Fruit fly (Drosophila melanogaster) whole organism, embryonic: ENCODE measurements around the gene CG43156.

Experiments
- ATbp ChIP-seq: fragments of 200-800 bp; sonication (Bioruptor generic); optimal IDR thresholded peaks from 2 replicates; lab custom pipeline; 2017; ENCODE audit warnings: missing biosample characterization, mild to moderate bottlenecking, missing genetic modification characterization, missing genetic modification reagents
- Atf-2 ChIP-seq: fragments of 200-800 bp; sonication (Bioruptor generic); optimal IDR thresholded peaks from 2 replicates; lab custom pipeline; 2016; ENCODE audit warnings: missing biosample characterization, missing genetic modification characterization
- CG10209 ChIP-seq: fragments of 200-800 bp; sonication (Bioruptor generic); optimal IDR thresholded peaks from 3 replicates; lab custom pipeline; 2017; ENCODE audit warnings: missing biosample characterization, mild to moderate bottlenecking, missing genetic modification characterization, missing genetic modification reagents
- CG10543 ChIP-seq: fragments of 200-800 bp; sonication (Bioruptor generic); optimal IDR thresholded peaks from 3 replicates; lab custom pipeline; 2017; ENCODE audit warnings: missing biosample characterization, mild to moderate bottlenecking, missing genetic modification characterization, moderate library complexity
- CG11247 ChIP-seq: fragments of 200-800 bp; sonication (Bioruptor generic); IDR thresholded peaks from 2 replicates; pipeline ENCODE4 v1.3.6; 2022; ENCODE audit warnings: missing biosample characterization, missing genetic modification characterization
- CG11695 ChIP-seq: fragments of 200-800 bp; sonication (Bioruptor generic); IDR thresholded peaks from 3 replicates; pipeline ENCODE4 v1.3.6; 2022; ENCODE audit warnings: missing biosample characterization, missing genetic modification characterization
- CG14710 ChIP-seq: fragments of 200-800 bp; sonication (Bioruptor generic); optimal IDR thresholded peaks from 3 replicates; lab custom pipeline; 2019; ENCODE audit warnings: missing biosample characterization, mild to moderate bottlenecking, missing genetic modification characterization, moderate library complexity
- CG16815 ChIP-seq: fragments of 200-800 bp; sonication (Bioruptor generic); optimal IDR thresholded peaks from 3 replicates; lab custom pipeline; 2017; ENCODE audit warnings: missing biosample characterization, mild to moderate bottlenecking, missing genetic modification characterization
- CG17612 ChIP-seq: fragments of 200-800 bp; sonication (Bioruptor generic); IDR thresholded peaks from 2 replicates; pipeline ENCODE4 v1.3.6; 2022; ENCODE audit warnings: missing biosample characterization, missing genetic modification characterization
- CG18262 ChIP-seq: fragments of 200-800 bp; optimal IDR thresholded peaks from 3 replicates; lab custom pipeline; 2019; ENCODE audit warnings: missing biosample characterization, mild to moderate bottlenecking, missing genetic modification characterization, moderate library complexity
- CG2116 ChIP-seq: fragments of 200-800 bp; sonication (Bioruptor generic); optimal IDR thresholded peaks from 3 replicates; lab custom pipeline; 2018; ENCODE audit warnings: missing biosample characterization, mild to moderate bottlenecking, missing genetic modification characterization
- CG2120 ChIP-seq: fragments of 200-800 bp; sonication (Bioruptor generic); optimal IDR thresholded peaks from 3 replicates; lab custom pipeline; 2016; ENCODE audit warnings: missing biosample characterization, missing genetic modification characterization
- CG30431 ChIP-seq: fragments of 200-800 bp; sonication (Bioruptor generic); optimal IDR thresholded peaks from 2 replicates; lab custom pipeline; 2017; ENCODE audit warnings: missing biosample characterization, missing genetic modification characterization
- CG31224 ChIP-seq: fragments of 200-800 bp; sonication (Bioruptor generic); IDR thresholded peaks from 2 replicates; pipeline ENCODE4 v1.3.6; 2022; ENCODE audit warnings: missing biosample characterization, missing genetic modification characterization
- CG31365 ChIP-seq: fragments of 200-800 bp; sonication (Bioruptor generic); optimal IDR thresholded peaks from 2 replicates; lab custom pipeline; 2018; ENCODE audit warnings: missing biosample characterization, mild to moderate bottlenecking, missing genetic modification characterization
- CG3163 ChIP-seq: fragments of 200-800 bp; sonication (Bioruptor generic); optimal IDR thresholded peaks from 3 replicates; lab custom pipeline; 2016; ENCODE audit warnings: missing biosample characterization, missing genetic modification characterization
- CG3281 ChIP-seq: fragments of 200-800 bp; sonication (Bioruptor generic); optimal IDR thresholded peaks from 3 replicates; lab custom pipeline; 2017; ENCODE audit warnings: missing biosample characterization, mild to moderate bottlenecking, missing genetic modification characterization
- CG3995 ChIP-seq: fragments of 200-800 bp; sonication (Bioruptor generic); optimal IDR thresholded peaks from 3 replicates; lab custom pipeline; 2016; ENCODE audit warnings: missing biosample characterization, missing genetic modification characterization
- CG4617 ChIP-seq: fragments of 200-800 bp; sonication (Bioruptor generic); optimal IDR thresholded peaks from 3 replicates; lab custom pipeline; 2016; ENCODE audit warnings: missing biosample characterization, missing genetic modification characterization, borderline replicate concordance
- CG6175 ChIP-seq: fragments of 200-800 bp; sonication (Bioruptor generic); IDR thresholded peaks from 3 replicates; pipeline ENCODE4 v1.3.6; 2022; ENCODE audit warnings: missing biosample characterization, missing genetic modification characterization
- CG6813 ChIP-seq: fragments of 200-800 bp; sonication (Bioruptor generic); optimal IDR thresholded peaks from 2 replicates; lab custom pipeline; 2017; ENCODE audit warnings: missing biosample characterization, missing genetic modification characterization, mild to moderate bottlenecking, moderate library complexity, missing genetic modification reagents
- CG7271 ChIP-seq: fragments of 200-800 bp; sonication (Bioruptor generic); optimal IDR thresholded peaks from 2 replicates; lab custom pipeline; 2018; ENCODE audit warnings: missing biosample characterization, mild to moderate bottlenecking, missing genetic modification characterization, moderate library complexity
- CG7963 ChIP-seq: fragments of 200-800 bp; sonication (Bioruptor generic); IDR thresholded peaks from 3 replicates; pipeline ENCODE4 v1.3.6; 2022; ENCODE audit warnings: missing biosample characterization, missing genetic modification characterization; ENCODE audit not compliant: partially characterized antibody
- CG8924 ChIP-seq: fragments of 200-800 bp; optimal IDR thresholded peaks from 3 replicates; lab custom pipeline; 2019; ENCODE audit warnings: missing biosample characterization, mild to moderate bottlenecking, missing genetic modification characterization, moderate library complexity
- CG8944 ChIP-seq: fragments of 200-800 bp; sonication (Bioruptor generic); optimal IDR thresholded peaks from 3 replicates; lab custom pipeline; 2016; ENCODE audit warnings: missing biosample characterization, missing genetic modification characterization
- Drgx ChIP-seq: fragments of 200-800 bp; sonication (Bioruptor generic); IDR thresholded peaks from 2 replicates; pipeline ENCODE4 v1.3.6; 2022; ENCODE audit warnings: missing biosample characterization, missing genetic modification characterization
- Elba2 ChIP-seq: fragments of 200-800 bp; sonication (Bioruptor generic); optimal IDR thresholded peaks from 3 replicates; lab custom pipeline; 2016; ENCODE audit warnings: missing biosample characterization, missing genetic modification characterization
- HmgZ ChIP-seq: fragments of 200-800 bp; sonication (Bioruptor generic); optimal IDR thresholded peaks from 2 replicates; lab custom pipeline; 2018; ENCODE audit warnings: missing biosample characterization, mild to moderate bottlenecking, missing genetic modification characterization
- Hsf ChIP-seq: fragments of 200-800 bp; sonication (Bioruptor generic); optimal IDR thresholded peaks from 3 replicates; lab custom pipeline; 2016; ENCODE audit warnings: missing biosample characterization, missing genetic modification characterization
- Med ChIP-seq: fragments of 200-800 bp; sonication (Bioruptor generic); peaks from one replicate; lab custom pipeline; 2016; ENCODE audit warnings: missing biosample characterization, missing genetic modification characterization, mild to moderate bottlenecking, inconsistent platforms, moderate library complexity
- NFAT ChIP-seq: fragments of 200-800 bp; sonication (Bioruptor generic); IDR thresholded peaks from 2 replicates; pipeline ENCODE4 v1.3.6; 2022; ENCODE audit warnings: missing biosample characterization, missing genetic modification characterization
- Vsx1 ChIP-seq: fragments of 200-800 bp; sonication (Bioruptor generic); optimal IDR thresholded peaks from 2 replicates; lab custom pipeline; 2017; ENCODE audit warnings: missing biosample characterization, mild to moderate bottlenecking, missing genetic modification characterization, missing genetic modification reagents
- ac ChIP-seq: fragments of 200-800 bp; sonication (Bioruptor generic); optimal IDR thresholded peaks from 3 replicates; lab custom pipeline; 2017; ENCODE audit warnings: missing biosample characterization, mild to moderate bottlenecking, missing genetic modification characterization
- cato ChIP-seq: fragments of 200-800 bp; sonication (Bioruptor generic); optimal IDR thresholded peaks from 2 replicates; lab custom pipeline; 2016; ENCODE audit warnings: missing biosample characterization, missing genetic modification characterization, borderline replicate concordance
- chm ChIP-seq: fragments of 200-800 bp; sonication (Bioruptor generic); IDR thresholded peaks from 2 replicates; pipeline ENCODE4 v1.3.6; 2022; ENCODE audit warnings: missing biosample characterization, missing genetic modification characterization
- chn ChIP-seq: fragments of 200-800 bp; sonication (Bioruptor generic); optimal IDR thresholded peaks from 2 replicates; lab custom pipeline; 2016; ENCODE audit warnings: missing biosample characterization, missing genetic modification characterization
- dmrt11E ChIP-seq: fragments of 200-800 bp; sonication (Bioruptor generic); optimal IDR thresholded peaks from 3 replicates; lab custom pipeline; 2018; ENCODE audit warnings: missing biosample characterization, mild to moderate bottlenecking, missing genetic modification characterization, moderate library complexity
- ems ChIP-seq: fragments of 200-800 bp; sonication (Bioruptor generic); optimal IDR thresholded peaks from 3 replicates; lab custom pipeline; 2016; ENCODE audit warnings: missing biosample characterization, missing genetic modification characterization
- fd102C ChIP-seq: fragments of 200-800 bp; sonication (Bioruptor generic); optimal IDR thresholded peaks from 2 replicates; lab custom pipeline; 2018; ENCODE audit warnings: missing biosample characterization, mild to moderate bottlenecking, missing genetic modification characterization, moderate library complexity
- fru ChIP-seq: fragments of >200 bp; optimal IDR thresholded peaks from 2 replicates; lab custom pipeline; 2017
- grau ChIP-seq: fragments of 200-800 bp; optimal IDR thresholded peaks from 3 replicates; lab custom pipeline; 2019; ENCODE audit warnings: missing biosample characterization, mild to moderate bottlenecking, missing genetic modification characterization, moderate library complexity
- hbn ChIP-seq: fragments of 200-800 bp; sonication (Bioruptor generic); IDR thresholded peaks from 2 replicates; pipeline ENCODE4 v1.3.6; 2022; ENCODE audit warnings: missing biosample characterization, missing genetic modification characterization; ENCODE audit not compliant: partially characterized antibody
- kah ChIP-seq: fragments of 200-800 bp; sonication (Bioruptor generic); optimal IDR thresholded peaks from 2 replicates; lab custom pipeline; 2018; ENCODE audit warnings: missing biosample characterization, mild to moderate bottlenecking, missing genetic modification characterization
- lab ChIP-seq: fragments of 200-800 bp; sonication (Bioruptor generic); optimal IDR thresholded peaks from 3 replicates; lab custom pipeline; 2017; ENCODE audit warnings: missing biosample characterization, missing genetic modification characterization, mild to moderate bottlenecking, moderate library complexity, missing genetic modification reagents
- lbe ChIP-seq: fragments of 200-800 bp; sonication (Bioruptor generic); optimal IDR thresholded peaks from 2 replicates; lab custom pipeline; 2016; ENCODE audit warnings: missing biosample characterization, mild to moderate bottlenecking, missing genetic modification characterization
- phol ChIP-seq: fragments of 200-800 bp; sonication (Bioruptor generic); optimal IDR thresholded peaks from 3 replicates; lab custom pipeline; 2018; ENCODE audit warnings: missing biosample characterization, mild to moderate bottlenecking, missing genetic modification characterization, moderate library complexity
- pita ChIP-seq: fragments of 200-800 bp; sonication (Bioruptor generic); optimal IDR thresholded peaks from 2 replicates; lab custom pipeline; 2017; ENCODE audit warnings: missing biosample characterization, mild to moderate bottlenecking, missing genetic modification characterization
- pzg ChIP-seq: fragments of 200-800 bp; sonication (Bioruptor generic); optimal IDR thresholded peaks from 3 replicates; lab custom pipeline; 2018; ENCODE audit warnings: missing biosample characterization, mild to moderate bottlenecking, missing genetic modification characterization, moderate library complexity
- ro ChIP-seq: fragments of 200-800 bp; sonication (Bioruptor generic); IDR thresholded peaks from 2 replicates; pipeline ENCODE4 v1.3.6; 2022; ENCODE audit warnings: missing biosample characterization, missing genetic modification characterization
- sd ChIP-seq: fragments of 200-800 bp; sonication (Bioruptor generic); optimal IDR thresholded peaks from 3 replicates; lab custom pipeline; 2018; ENCODE audit warnings: missing biosample characterization, mild to moderate bottlenecking, missing genetic modification characterization, moderate library complexity
- tna ChIP-seq: fragments of 200-800 bp; sonication (Bioruptor generic); IDR thresholded peaks from 2 replicates; pipeline ENCODE4 v1.3.6; 2022; ENCODE audit warnings: missing biosample characterization, missing genetic modification characterization; ENCODE audit not compliant: partially characterized antibody

CG43156 gene

DNA sequence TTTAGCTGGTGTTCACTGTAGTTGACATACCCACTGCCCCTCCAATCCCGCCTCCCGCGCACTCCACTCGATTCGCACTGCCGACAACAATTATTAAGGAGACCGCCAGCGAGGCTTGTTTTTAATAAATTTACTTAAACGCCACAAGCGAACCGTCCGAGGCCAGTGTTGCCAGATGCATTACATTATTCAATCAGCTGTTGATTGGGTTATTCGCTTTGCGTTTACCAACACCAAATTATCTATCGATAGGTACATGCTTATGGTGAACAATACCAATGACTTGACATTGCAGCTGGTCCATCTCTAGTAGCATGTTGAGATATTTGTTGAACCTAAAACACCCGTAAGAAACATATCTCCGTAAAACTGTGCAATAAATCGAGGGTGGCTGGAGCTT is 19.7 kb downstream of the CG43156 start, which contains the start of the genes CG10353 and SelG (continued):
- no peak for TF ChIP-seq CG17612 (GFP tag; lab: Robert Waterston, UW)
- TF ChIP-seq dmrt11E (tag; lab: Kevin White, UChicago), result peak; percentile 17
- peak; percentile 47; the same call in 1 of the 2 replicates for TF ChIP-seq NFAT (GFP tag; lab: Robert Waterston, UW)
- peak; percentile 58 for TF ChIP-seq sd (tag; lab: Kevin White, UChicago)
- TF ChIP-seq CG10543 (GFP tag; lab: Kevin White, UChicago), result peak; percentile 55
- no peak for TF ChIP-seq CG31365
- no peak for TF ChIP-seq Vsx1 (GFP tag; lab: Kevin White, UChicago)
- TF ChIP-seq kah, result no peak
- peak; percentile 93 for TF ChIP-seq pzg
- peak; percentile 24 for TF ChIP-seq CG3281 (GFP tag; lab: Kevin White, UChicago)
- TF ChIP-seq CG18262, result peak; percentile 18
- no peak for TF ChIP-seq CG30431
- TF ChIP-seq CG2116, result peak; percentile 63
- peak; percentile 27 for TF ChIP-seq phol
- TF ChIP-seq CG2120 (GFP tag; lab: Kevin White, UChicago), result peak; percentile 75
- peak; percentile 76 for TF ChIP-seq CG3995
- peak; percentile 63; the same call in 2 of the 3 replicates for TF ChIP-seq CG7963 (GFP tag; lab: Robert Waterston, UW)
- TF ChIP-seq CG31224 (GFP tag; lab: Robert Waterston, UW), result no peak
- TF ChIP-seq Drgx (GFP tag; lab: Robert Waterston, UW), result no peak
- peak; percentile 66 for TF ChIP-seq grau (tag; lab: Kevin White, UChicago)
- no peak for TF ChIP-seq ro (GFP tag; lab: Robert Waterston, UW)
- TF ChIP-seq CG14710 (tag; lab: Kevin White, UChicago), result peak; percentile 52
- peak; percentile 94 for TF ChIP-seq Med (GFP tag; lab: Kevin White, UChicago)
- peak; percentile 35 for TF ChIP-seq ems (GFP tag; lab: Kevin White, UChicago)
- peak; percentile 46 for TF ChIP-seq CG8944
- peak; percentile 86 for TF ChIP-seq hbn (GFP tag; lab: Robert Waterston, UW)
- no peak for TF ChIP-seq CG16815 (GFP tag; lab: Kevin White, UChicago)
- TF ChIP-seq lbe, result peak; percentile 31
- no peak for TF ChIP-seq cato (GFP tag; lab: Kevin White, UChicago)
- TF ChIP-seq CG6175, result no peak
- no peak for TF ChIP-seq fru (lab: Kevin White, UChicago)
- peak; percentile 43 for TF ChIP-seq CG8924
- TF ChIP-seq CG6813 (GFP tag; lab: Kevin White, UChicago), result no peak
- TF ChIP-seq CG11247 (GFP tag; lab: Robert Waterston, UW), result no peak
- TF ChIP-seq chn (GFP tag; lab: Kevin White, UChicago), result peak; percentile 30
- TF ChIP-seq lab (GFP tag; lab: Kevin White, UChicago), result peak; percentile 51
- peak; percentile 27 for TF ChIP-seq CG3163
- TF ChIP-seq CG7271 (tag; lab: Kevin White, UChicago), result no peak
- no peak for TF ChIP-seq Atf-2 (GFP tag; lab: Kevin White, UChicago)
- TF ChIP-seq HmgZ (tag; lab: Kevin White, UChicago), result peak; percentile 69
- no peak for TF ChIP-seq CG11695 (GFP tag; lab: Robert Waterston, UW)
- peak; percentile 22 for TF ChIP-seq Hsf (GFP tag; lab: Kevin White, UChicago)
- no peak for TF ChIP-seq fd102C
- TF ChIP-seq CG10209 (GFP tag; lab: Kevin White, UChicago), result no peak
- no peak for TF ChIP-seq ac (GFP tag; lab: Kevin White, UChicago)
- peak; percentile 49; the same call in 1 of the 2 replicates for TF ChIP-seq chm (GFP tag; lab: Robert Waterston, UW)
- TF ChIP-seq CG4617 (GFP tag; lab: Kevin White, UChicago), result peak; percentile 71
- no peak for TF ChIP-seq Elba2
- no peak for TF ChIP-seq pita (GFP tag; lab: Kevin White, UChicago)
- peak; percentile 65 for TF ChIP-seq tna
- TF ChIP-seq ATbp, result no peak
